Fruit fly (Drosophila melanogaster): ENCODE results near the gene Akap200.

Gene Akap200

dm6 chr2L:8473448-8473847 is 58.0 kb downstream of the Akap200 start (continued):
- no peak for TF ChIP-seq CG10274 (GFP tag; optimal IDR thresholded peaks at IDR 0.05)
- no peak for TF ChIP-seq HmgZ (tag; optimal IDR thresholded peaks at IDR 0.05)
- peak; percentile 73 for TF ChIP-seq CG31441 (GFP tag; IDR thresholded peaks at IDR 0.05)
- no peak for TF ChIP-seq bowl (GFP tag; IDR thresholded peaks at IDR 0.05)
- peak; percentile 6 for TF ChIP-seq zen (tag; optimal IDR thresholded peaks at IDR 0.05)
- peak; percentile 42 for TF ChIP-seq Oaz (GFP tag; IDR thresholded peaks at IDR 0.05)
- no peak for TF ChIP-seq CG31365 (tag; optimal IDR thresholded peaks at IDR 0.05)
- TF ChIP-seq CG7745 (tag; optimal IDR thresholded peaks at IDR 0.05): no peak
- no peak for TF ChIP-seq slou (GFP tag; optimal IDR thresholded peaks at IDR 0.05)
- TF ChIP-seq hkb (optimal IDR thresholded peaks at IDR 0.05): no peak
- peak; percentile 60 for TF ChIP-seq hkb (GFP tag; IDR thresholded peaks at IDR 0.05)
- TF ChIP-seq otp (GFP tag; IDR thresholded peaks at IDR 0.05): peak; percentile 75
- no peak for TF ChIP-seq Dp (GFP tag; optimal IDR thresholded peaks at IDR 0.05)
- peak; percentile 23 for TF ChIP-seq Hsf (GFP tag; optimal IDR thresholded peaks at IDR 0.05)
- no peak for TF ChIP-seq CG12299 (tag; optimal IDR thresholded peaks at IDR 0.05)
- TF ChIP-seq CG8281 (tag; optimal IDR thresholded peaks at IDR 0.05): no peak
- TF ChIP-seq Jarid2 (GFP tag; optimal IDR thresholded peaks at IDR 0.05): no peak
- TF ChIP-seq emc (GFP tag; optimal IDR thresholded peaks at IDR 0.05): no peak
- TF ChIP-seq tio (GFP tag; optimal IDR thresholded peaks at IDR 0.05): no peak
- TF ChIP-seq nerfin-2 (GFP tag; IDR thresholded peaks at IDR 0.05; ENCODE audit: partially characterized antibody): no peak
- peak; percentile 51; the same call in 1 of the 2 replicates for TF ChIP-seq H2.0 (GFP tag; IDR thresholded peaks at IDR 0.05)
- no peak for TF ChIP-seq Atf-2 (GFP tag; optimal IDR thresholded peaks at IDR 0.05)
- TF ChIP-seq sima (GFP tag; optimal IDR thresholded peaks at IDR 0.05): no peak
- no peak for TF ChIP-seq CG4707 (GFP tag; optimal IDR thresholded peaks at IDR 0.05)
- TF ChIP-seq Mad (GFP tag; optimal IDR thresholded peaks at IDR 0.05): peak; percentile 12
- no peak for TF ChIP-seq org-1 (GFP tag; optimal IDR thresholded peaks at IDR 0.05)
- no peak for TF ChIP-seq eve (GFP tag; optimal IDR thresholded peaks at IDR 0.05)
- TF ChIP-seq CG10543 (GFP tag; optimal IDR thresholded peaks at IDR 0.05): no peak
- no peak for TF ChIP-seq CG9876 (GFP tag; optimal IDR thresholded peaks at IDR 0.05)
- TF ChIP-seq CG14965 (GFP tag; optimal IDR thresholded peaks at IDR 0.05; ENCODE audit: borderline replicate concordance): no peak
- TF ChIP-seq Nf-YA (GFP tag; IDR thresholded peaks at IDR 0.05): no peak
- TF ChIP-seq Doc3 (GFP tag; IDR thresholded peaks at IDR 0.05; ENCODE audit: partially characterized antibody): no peak
- TF ChIP-seq CG6654 (GFP tag; optimal IDR thresholded peaks at IDR 0.05): peak; percentile 26
- peak; percentile 38; the same call in 1 of the 2 replicates for TF ChIP-seq peb (GFP tag; IDR thresholded peaks at IDR 0.05)
- TF ChIP-seq CG1647 (GFP tag; optimal IDR thresholded peaks at IDR 0.05): peak; percentile 19
- TF ChIP-seq Hr3 (GFP tag; optimal IDR thresholded peaks at IDR 0.05): peak; percentile 6
- no peak for TF ChIP-seq sqz (GFP tag; optimal IDR thresholded peaks at IDR 0.05)
- peak; percentile 81 for TF ChIP-seq Xrp1 (GFP tag; IDR thresholded peaks at IDR 0.05)
- peak; percentile 13 for TF ChIP-seq Max (GFP tag; optimal IDR thresholded peaks at IDR 0.05)
- no peak for TF ChIP-seq stwl (tag; optimal IDR thresholded peaks at IDR 0.05)
- peak; percentile 71 for TF ChIP-seq CG2712 (tag; optimal IDR thresholded peaks at IDR 0.05)
- no peak for TF ChIP-seq Opbp (GFP tag; IDR thresholded peaks at IDR 0.05; ENCODE audit: partially characterized antibody)
- TF ChIP-seq rib (GFP tag; IDR thresholded peaks at IDR 0.05): no peak
- peak; percentile 27 to 65 for TF ChIP-seq Hr51 (GFP tag; optimal IDR thresholded peaks at IDR 0.05)
- TF ChIP-seq CG14441 (GFP tag; IDR thresholded peaks at IDR 0.05): peak; percentile 67
- no peak; the same call in 1 of the 2 replicates for TF ChIP-seq CG4360 (GFP tag; IDR thresholded peaks at IDR 0.05)
- TF ChIP-seq Ravus (GFP tag; IDR thresholded peaks at IDR 0.05): no peak
- peak; percentile 37 for TF ChIP-seq CG30403 (GFP tag; optimal IDR thresholded peaks at IDR 0.05)
- TF ChIP-seq ftz-f1 (GFP tag; optimal IDR thresholded peaks at IDR 0.05): no peak
- TF ChIP-seq Spps (tag; optimal IDR thresholded peaks at IDR 0.05): peak; percentile 57
- no peak for TF ChIP-seq trh (GFP tag; optimal IDR thresholded peaks at IDR 0.05)
- no peak for TF ChIP-seq HLHmδ (GFP tag; optimal IDR thresholded peaks at IDR 0.05)

Measured in whole organism, embryonic.